Worm (Caenorhabditis elegans) whole organism, L2 larva: Measurements from ENCODE around the gene clec-142.
A peak's percentile ranks its signal among the peaks of the same experiment; 100 is the strongest.

Source experiments
- C34F6.9 ChIP-seq: fragments of 150-350 bp; optimal IDR thresholded peaks from 2 replicates; lab custom pipeline; 2014; ENCODE audit warnings: missing biosample characterization, missing genetic modification characterization
- alr-1 ChIP-seq: fragments of 150-350 bp; optimal IDR thresholded peaks from 2 replicates; lab custom pipeline; 2014; ENCODE audit warnings: missing biosample characterization, missing genetic modification characterization
- aly-2 ChIP-seq: fragments of 150-350 bp; optimal IDR thresholded peaks from 2 replicates; lab custom pipeline; 2014; ENCODE audit warnings: missing biosample characterization, missing genetic modification characterization
- ama-1 ChIP-seq: fragments of 150-350 bp; optimal IDR thresholded peaks from 2 replicates; lab custom pipeline; 2018; ENCODE audit warnings: inconsistent platforms
- blmp-1 ChIP-seq: sonication (generic microtip); optimal IDR thresholded peaks from 2 replicates; lab custom pipeline; 2017; ENCODE audit warnings: missing genetic modification characterization, mild to moderate bottlenecking, missing compliant biosample characterization, antibody characterized with exemption, moderate library complexity; ENCODE audit not compliant: insufficient read depth
- ceh-16 ChIP-seq: fragments of 150-350 bp; optimal IDR thresholded peaks from 2 replicates; lab custom pipeline; 2014; ENCODE audit warnings: missing biosample characterization, missing genetic modification characterization
- crh-2 ChIP-seq: sonication (generic microtip); optimal IDR thresholded peaks from 2 replicates; lab custom pipeline; 2017; ENCODE audit warnings: missing biosample characterization, missing genetic modification characterization
- dmd-4 ChIP-seq: sonication (generic microtip); optimal IDR thresholded peaks from 2 replicates; lab custom pipeline; 2017; ENCODE audit warnings: missing biosample characterization, missing genetic modification characterization
- egl-27 ChIP-seq: sonication (generic microtip); optimal IDR thresholded peaks from 3 replicates; lab custom pipeline; 2017; ENCODE audit warnings: missing biosample characterization, missing genetic modification reagents, missing genetic modification characterization
- elt-3 ChIP-seq: sonication (generic microtip); optimal IDR thresholded peaks from 2 replicates; lab custom pipeline; 2017; ENCODE audit warnings: missing biosample characterization, missing genetic modification characterization
- fos-1 ChIP-seq: fragments of 150-350 bp; optimal IDR thresholded peaks from 2 replicates; lab custom pipeline; 2014; ENCODE audit warnings: missing biosample characterization, missing genetic modification characterization
- lin-13 ChIP-seq: fragments of 150-350 bp; optimal IDR thresholded peaks from 2 replicates; lab custom pipeline; 2014; ENCODE audit warnings: missing biosample characterization, missing genetic modification reagents, missing genetic modification characterization
- lsy-2 ChIP-seq, 2 experiments: fragments of 150-350 bp in 1 of 2; sonication (generic microtip) in 1 of 2; optimal IDR thresholded peaks; 2 replicates each; lab custom pipeline; 2014 to 2017; ENCODE audit warnings: missing biosample characterization in 2 of 2, missing genetic modification characterization in 2 of 2
- mab-5 ChIP-seq: fragments of 150-350 bp; optimal IDR thresholded peaks from 2 replicates; lab custom pipeline; 2014; ENCODE audit warnings: missing biosample characterization, missing genetic modification characterization
- mbf-1 ChIP-seq: sonication (generic microtip); optimal IDR thresholded peaks from 2 replicates; lab custom pipeline; 2017; ENCODE audit warnings: missing biosample characterization, missing genetic modification characterization
- nhr-11 ChIP-seq: fragments of 150-350 bp; optimal IDR thresholded peaks from 2 replicates; lab custom pipeline; 2014; ENCODE audit warnings: missing biosample characterization, missing genetic modification characterization
- nhr-12 ChIP-seq: fragments of 150-350 bp; optimal IDR thresholded peaks from 2 replicates; lab custom pipeline; 2014; ENCODE audit warnings: missing biosample characterization, missing genetic modification characterization
- nhr-129 ChIP-seq: fragments of 150-350 bp; optimal IDR thresholded peaks from 2 replicates; lab custom pipeline; 2014; ENCODE audit warnings: missing biosample characterization, missing genetic modification characterization
- nhr-21 ChIP-seq: fragments of 150-350 bp; optimal IDR thresholded peaks from 2 replicates; lab custom pipeline; 2014; ENCODE audit warnings: missing biosample characterization, missing genetic modification characterization
- nhr-237 ChIP-seq: fragments of 150-350 bp; optimal IDR thresholded peaks from 2 replicates; lab custom pipeline; 2014; ENCODE audit warnings: missing biosample characterization, missing genetic modification characterization
- nhr-6 ChIP-seq: fragments of 150-350 bp; optimal IDR thresholded peaks from 2 replicates; lab custom pipeline; 2014; ENCODE audit warnings: missing biosample characterization, missing genetic modification characterization
- sma-3 ChIP-seq: sonication (generic microtip); optimal IDR thresholded peaks from 2 replicates; lab custom pipeline; 2016; ENCODE audit warnings: missing genetic modification reagents, missing genetic modification characterization, missing compliant biosample characterization
- sma-9 ChIP-seq, 2 experiments: fragments of 150-350 bp in 1 of 2; sonication (generic microtip) in 1 of 2; optimal IDR thresholded peaks; 2 replicates each; lab custom pipeline; 2014 to 2016; ENCODE audit warnings: missing genetic modification characterization in 2 of 2, mild to moderate bottlenecking in 1 of 2, missing biosample characterization in 1 of 2, missing compliant biosample characterization in 1 of 2, missing genetic modification reagents in 1 of 2, moderate library complexity in 1 of 2
- unc-39 ChIP-seq: fragments of 150-350 bp; optimal IDR thresholded peaks from 2 replicates; lab custom pipeline; 2014; ENCODE audit warnings: missing biosample characterization, missing genetic modification characterization
- unc-55 ChIP-seq: fragments of 150-350 bp; sonication (generic microtip); optimal IDR thresholded peaks from 3 replicates; lab custom pipeline; 2014; ENCODE audit warnings: missing biosample characterization, missing genetic modification reagents, missing genetic modification characterization
- unc-62 ChIP-seq: fragments of 150-350 bp; optimal IDR thresholded peaks from 2 replicates; lab custom pipeline; 2014; ENCODE audit warnings: missing biosample characterization, missing genetic modification reagents, missing genetic modification characterization
- zag-1 ChIP-seq: fragments of 150-350 bp; optimal IDR thresholded peaks from 2 replicates; lab custom pipeline; 2014; ENCODE audit warnings: missing biosample characterization, missing genetic modification characterization
- ztf-1 ChIP-seq: fragments of 200-800 bp; sonication (Bioruptor generic); conservative IDR thresholded peaks from 2 replicates; pipeline ENCODE4 v1.3.6; 2022; ENCODE audit warnings: missing genetic modification characterization, missing compliant biosample characterization
- ztf-11 ChIP-seq: sonication (generic microtip); optimal IDR thresholded peaks from 2 replicates; lab custom pipeline; 2017; ENCODE audit warnings: missing biosample characterization, missing genetic modification characterization

clec-142 gene

DNA sequence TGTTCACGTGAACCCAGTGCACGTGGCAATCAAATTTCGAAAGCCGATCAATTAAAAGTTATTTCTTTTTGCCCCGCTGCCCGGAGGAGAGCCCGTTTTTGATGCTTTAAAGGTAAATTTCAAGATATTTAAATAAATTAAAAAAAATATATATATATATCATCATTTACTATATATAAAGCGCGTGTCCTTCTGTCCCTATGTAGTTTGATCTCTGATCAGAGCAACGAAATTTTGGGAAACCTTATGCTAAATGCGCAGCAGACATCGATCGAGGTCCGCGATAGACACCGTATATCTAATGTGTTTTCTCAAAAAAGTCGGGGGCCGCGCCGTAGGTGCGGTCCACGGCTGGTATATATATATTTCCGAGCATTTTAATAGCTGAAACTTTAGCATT is 7.4 kb downstream of the clec-142 start:
- TF ChIP-seq ama-1: peak; percentile 42

DNA sequence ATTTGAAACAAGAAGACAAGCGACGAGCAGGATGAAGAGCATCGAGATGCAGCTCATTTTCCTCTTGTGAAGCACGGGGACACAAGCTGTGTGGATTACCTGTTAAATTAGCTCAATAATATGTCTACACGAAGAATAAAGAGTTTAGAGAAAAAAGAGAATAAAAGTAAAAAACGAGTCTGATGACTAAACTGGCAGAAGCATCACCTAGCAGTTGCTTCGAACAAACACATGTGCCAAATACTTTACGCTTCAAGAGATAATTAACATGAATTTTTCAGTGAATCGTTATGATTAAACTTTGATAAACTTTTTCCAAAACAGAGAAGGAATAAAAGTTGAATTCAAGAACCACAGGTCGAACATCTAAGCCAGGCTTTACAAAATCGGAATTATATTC is 16.8 kb downstream of the clec-142 start, which contains the start of gene nlp-55:
Gene nlp-55 (minus strand): TSS at position 101 of the 400 bp plus-strand sequence.
- no peak for TF ChIP-seq nhr-6 (tag; lab: Kevin White, UChicago)
- TF ChIP-seq ama-1: no peak
- TF ChIP-seq lin-13 (GFP tag; lab: Kevin White, UChicago): no peak
- TF ChIP-seq unc-55: no peak
- TF ChIP-seq mbf-1 (tag; lab: Kevin White, UChicago): no peak
- no peak for TF ChIP-seq unc-62 (GFP tag; lab: Kevin White, UChicago)
- TF ChIP-seq nhr-21 (tag; lab: Kevin White, UChicago): no peak
- TF ChIP-seq nhr-237 (tag; lab: Kevin White, UChicago): no peak
- TF ChIP-seq sma-9 (GFP tag; optimal IDR thresholded peaks at IDR 0.05; lab: Kevin White, UChicago): no peak
- TF ChIP-seq sma-9 (tag; optimal IDR thresholded peaks at IDR 0.05; lab: Kevin White, UChicago): no peak
- TF ChIP-seq ceh-16: no peak
- no peak for TF ChIP-seq sma-3 (GFP tag; lab: Kevin White, UChicago)
- TF ChIP-seq aly-2 (tag; lab: Kevin White, UChicago): no peak
- TF ChIP-seq egl-27 (tag; lab: Kevin White, UChicago): no peak
- TF ChIP-seq nhr-11: no peak
- TF ChIP-seq alr-1: no peak
- TF ChIP-seq lsy-2 (tag; optimal IDR thresholded peaks at IDR 0.05; lab: Kevin White, UChicago): no peak
- TF ChIP-seq nhr-12 (tag; lab: Kevin White, UChicago): no peak
- TF ChIP-seq, all 48 proteins: peak for 0

DNA sequence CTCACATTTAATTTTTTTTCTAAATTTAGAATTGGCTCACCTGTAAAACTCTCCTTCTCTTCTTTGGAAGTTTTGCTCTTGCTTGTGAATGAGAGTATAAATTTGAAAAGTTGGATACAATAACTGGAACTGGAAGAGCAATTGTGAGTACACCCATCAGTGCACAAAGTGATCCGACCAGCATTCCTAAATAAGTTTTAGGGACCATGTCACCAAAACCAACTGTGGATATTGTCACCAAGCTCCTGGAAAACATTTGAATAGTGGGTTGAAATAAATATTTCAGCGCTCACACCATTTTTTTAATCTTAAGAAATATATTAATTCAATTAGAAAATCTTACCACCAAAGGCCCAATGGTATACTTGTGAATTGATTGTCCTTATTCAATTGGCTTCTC is 29.8 kb downstream of the clec-142 start:
- no peak for TF ChIP-seq fos-1 (tag; lab: Kevin White, UChicago)

DNA sequence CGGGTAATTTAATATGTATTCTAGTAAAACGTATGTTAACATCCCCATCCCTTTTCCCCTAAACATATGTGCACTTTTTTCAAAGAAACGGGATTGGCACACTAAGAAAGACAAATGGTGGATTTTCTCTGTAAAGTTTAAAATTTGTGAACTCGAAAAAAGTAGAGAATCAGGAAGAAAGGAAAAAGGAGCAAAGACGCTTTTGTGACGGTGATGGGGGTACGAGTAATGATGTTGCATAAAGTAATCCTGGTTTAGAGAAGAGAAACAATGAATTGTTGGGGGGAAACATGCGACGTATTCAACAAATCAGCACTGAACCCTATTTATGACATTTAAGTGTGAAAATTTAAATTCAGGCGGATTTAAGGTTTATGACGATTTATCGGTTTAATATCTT is 33.0 kb downstream of the clec-142 start:
- TF ChIP-seq unc-55 (peak; percentile 55), nhr-21 (tag; lab: Kevin White, UChicago) (no peak), mab-5 (tag; lab: Kevin White, UChicago) (peak; percentile 29)

DNA sequence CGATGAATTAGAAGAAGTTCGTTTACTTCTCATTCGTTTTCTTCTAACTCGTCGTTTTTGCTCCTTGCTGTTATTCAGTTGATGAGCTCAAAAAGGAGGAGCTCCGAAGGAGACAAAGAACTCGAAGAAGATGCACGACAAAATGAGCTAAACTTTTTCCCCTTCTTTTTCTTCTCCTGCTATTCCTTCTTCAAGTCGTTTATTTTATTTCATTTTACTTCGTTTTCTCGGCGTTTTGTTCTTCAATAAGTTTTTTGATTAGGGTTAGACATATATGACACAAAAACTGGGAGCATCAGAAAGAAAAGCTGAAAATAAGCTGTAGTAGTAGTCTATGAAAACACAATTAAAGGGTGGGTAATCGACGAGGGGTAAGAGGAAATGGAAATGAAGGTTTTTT is 33.5 kb downstream of the clec-142 start:
- TF ChIP-seq crh-2 (tag; lab: Kevin White, UChicago): no peak
- no peak for TF ChIP-seq lin-13 (GFP tag; lab: Kevin White, UChicago)
- no peak for TF ChIP-seq mab-5 (tag; lab: Kevin White, UChicago)
- no peak for TF ChIP-seq nhr-129 (tag; lab: Kevin White, UChicago)
- TF ChIP-seq unc-39: no peak
- TF ChIP-seq, all 48 proteins: peak for 0

DNA sequence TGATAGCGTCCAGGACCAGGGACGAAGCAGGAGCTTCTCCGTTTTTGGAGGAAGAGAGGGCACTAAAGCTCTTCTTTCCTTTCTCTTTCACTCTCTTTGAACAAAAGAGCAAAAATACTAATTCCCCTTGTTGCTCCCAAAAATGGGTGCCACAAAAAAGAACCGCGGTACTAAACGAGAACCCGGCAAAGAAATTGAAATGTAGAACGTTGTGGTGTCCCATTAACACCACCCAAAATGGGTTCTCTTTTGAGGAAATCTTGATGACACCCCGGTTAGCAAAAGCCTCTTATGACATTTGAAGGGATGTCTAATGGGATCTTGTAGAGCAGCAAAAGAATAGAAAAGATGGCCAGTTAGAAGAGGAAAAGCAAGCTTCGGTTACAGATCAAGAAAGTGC is 36.3 kb downstream of the clec-142 start:
- TF ChIP-seq dmd-4 (tag; lab: Kevin White, UChicago) (no peak), ztf-1 (GFP tag; lab: Robert Waterston, UW) (no peak), elt-3 (tag; lab: Kevin White, UChicago) (no peak), lsy-2 (tag; optimal IDR thresholded peaks at IDR 0.05; lab: Kevin White, UChicago) (no peak), blmp-1 (no peak), mab-5 (tag; lab: Kevin White, UChicago) (no peak), lin-13 (GFP tag; lab: Kevin White, UChicago) (no peak), alr-1 (no peak), zag-1 (no peak), aly-2 (tag; lab: Kevin White, UChicago) (no peak), nhr-129 (tag; lab: Kevin White, UChicago) (no peak), ztf-11 (tag; lab: Kevin White, UChicago) (no peak)

DNA sequence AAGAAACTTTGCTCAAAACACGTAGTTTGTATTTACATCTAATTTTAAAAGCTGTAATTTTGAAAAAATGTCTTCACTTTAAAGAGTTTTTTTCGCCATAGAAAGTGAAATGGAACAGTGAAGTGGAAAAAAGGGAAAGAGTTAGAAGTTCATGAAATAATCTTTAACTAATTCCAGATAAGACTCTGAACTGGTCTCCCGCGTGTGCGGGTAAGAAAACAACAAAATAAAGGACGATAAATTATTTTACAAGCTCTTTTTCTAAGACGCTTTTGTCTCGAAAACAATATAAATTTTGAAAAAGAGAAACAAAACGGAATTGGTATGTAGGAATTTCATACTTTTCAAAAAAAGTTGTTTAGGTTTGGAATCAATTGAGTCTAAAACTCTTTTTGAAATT is 38.2 kb downstream of the clec-142 start:
- TF ChIP-seq unc-55: peak; percentile 60
- TF ChIP-seq mab-5 (tag; lab: Kevin White, UChicago): peak; percentile 39
- no peak for TF ChIP-seq sma-9 (GFP tag; optimal IDR thresholded peaks at IDR 0.05; lab: Kevin White, UChicago)
- TF ChIP-seq sma-9 (tag; optimal IDR thresholded peaks at IDR 0.05; lab: Kevin White, UChicago): no peak

DNA sequence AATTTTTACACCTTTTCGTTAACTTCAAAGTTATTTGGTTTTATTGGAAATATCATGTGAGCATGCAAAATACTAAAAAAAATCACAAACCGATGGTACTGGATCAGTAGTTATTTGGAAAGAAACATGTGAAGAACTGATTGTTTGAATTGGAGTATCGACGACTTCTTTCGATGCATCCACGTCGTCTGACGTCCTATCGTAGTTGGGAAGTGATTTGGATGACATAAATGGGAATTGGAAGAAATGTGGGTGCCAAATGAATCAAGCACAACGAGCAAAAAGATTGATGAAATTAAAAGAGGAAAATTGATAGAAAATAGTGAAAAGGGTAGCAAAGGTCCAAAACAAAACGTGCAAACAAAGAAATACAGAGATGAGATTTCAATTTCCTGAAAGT is 42.8 kb downstream of the clec-142 start, which contains the start of gene shw-1:
Gene shw-1 (minus strand): TSS at position 228 of the 400 bp plus-strand sequence.
- no peak for TF ChIP-seq unc-39
- no peak for TF ChIP-seq C34F6.9 (tag; lab: Kevin White, UChicago)
